Worm (Caenorhabditis elegans) whole organism, young adult: Measurements from ENCODE around the gene ZK822.9.
A peak's percentile ranks its signal among the peaks of the same experiment; 100 is the strongest.

Experiments used
- F23B12.7 ChIP-seq: sonication (generic microtip); optimal IDR thresholded peaks from 2 replicates; lab custom pipeline; 2017; ENCODE audit warnings: missing genetic modification characterization, mild to moderate bottlenecking, missing compliant biosample characterization, antibody characterized with exemption, moderate library complexity; ENCODE audit not compliant: insufficient read depth
- F33H1.4 ChIP-seq: fragments of 200-800 bp; sonication (Bioruptor generic); IDR thresholded peaks from 2 replicates; pipeline ENCODE4 v1.3.6; 2022; ENCODE audit warnings: missing genetic modification reagents, missing genetic modification characterization, missing compliant biosample characterization
- F39B2.1 ChIP-seq: fragments of 200-800 bp; sonication (Bioruptor generic); IDR thresholded peaks from 2 replicates; pipeline ENCODE4 v1.3.6; 2022; ENCODE audit warnings: missing genetic modification reagents, missing genetic modification characterization, missing compliant biosample characterization
- F55B11.4 ChIP-seq: sonication (generic microtip); optimal IDR thresholded peaks from 2 replicates; lab custom pipeline; 2016; ENCODE audit warnings: missing compliant biosample characterization, missing genetic modification characterization, borderline replicate concordance; ENCODE audit not compliant: insufficient read depth
- K12H6.12 ChIP-seq: fragments of 200-800 bp; sonication (Bioruptor generic); optimal IDR thresholded peaks from 2 replicates; lab custom pipeline; 2018; ENCODE audit warnings: mild to moderate bottlenecking, missing genetic modification characterization, missing compliant biosample characterization
- Y56A3A.18 ChIP-seq: fragments of 200-800 bp; sonication (Bioruptor generic); IDR thresholded peaks from 2 replicates; pipeline ENCODE4 v1.3.6; 2022; ENCODE audit warnings: missing genetic modification reagents, missing genetic modification characterization, missing compliant biosample characterization
- Y95B8A.8 ChIP-seq: fragments of 200-800 bp; sonication (Bioruptor generic); IDR thresholded peaks from 2 replicates; pipeline ENCODE4 v1.3.6; 2022; ENCODE audit warnings: missing genetic modification reagents, missing genetic modification characterization, missing compliant biosample characterization
- ZK185.1 ChIP-seq: sonication (generic microtip); optimal IDR thresholded peaks from 2 replicates; lab custom pipeline; 2016; ENCODE audit warnings: mild to moderate bottlenecking, missing genetic modification characterization, missing compliant biosample characterization; ENCODE audit not compliant: poor library complexity, severe bottlenecking
- aptf-2 ChIP-seq: fragments of 200-800 bp; sonication (Bioruptor generic); conservative IDR thresholded peaks from 2 replicates; pipeline ENCODE4 v1.3.6; 2022; ENCODE audit warnings: missing genetic modification reagents, missing genetic modification characterization, missing compliant biosample characterization
- aptf-3 ChIP-seq: fragments of 200-800 bp; sonication (Bioruptor generic); IDR thresholded peaks from 2 replicates; pipeline ENCODE4 v1.3.6; 2022; ENCODE audit warnings: missing genetic modification characterization, missing compliant biosample characterization
- cebp-2 ChIP-seq: fragments of 200-800 bp; sonication (Bioruptor generic); IDR thresholded peaks from 2 replicates; pipeline ENCODE4 v1.3.6; 2022; ENCODE audit warnings: missing genetic modification characterization, missing compliant biosample characterization
- ceh-27 ChIP-seq: fragments of 200-800 bp; sonication (Bioruptor generic); optimal IDR thresholded peaks from 2 replicates; lab custom pipeline; 2018; ENCODE audit warnings: mild to moderate bottlenecking, missing genetic modification characterization, moderate library complexity, missing compliant biosample characterization
- ceh-40 ChIP-seq: fragments of 200-800 bp; sonication (Bioruptor generic); IDR thresholded peaks from 2 replicates; pipeline ENCODE4 v1.3.6; 2022; ENCODE audit warnings: missing genetic modification characterization, missing compliant biosample characterization
- ceh-58 ChIP-seq: fragments of 200-800 bp; sonication (Bioruptor generic); IDR thresholded peaks from 2 replicates; pipeline ENCODE4 v1.3.6; 2022; ENCODE audit warnings: missing genetic modification characterization, missing compliant biosample characterization
- efl-1 ChIP-seq: fragments of 150-350 bp; optimal IDR thresholded peaks from 2 replicates; lab custom pipeline; 2014; ENCODE audit warnings: missing biosample characterization, missing genetic modification reagents, missing genetic modification characterization
- egl-18 ChIP-seq: fragments of 200-800 bp; sonication (Bioruptor generic); IDR thresholded peaks from 2 replicates; pipeline ENCODE4 v1.3.6; 2022; ENCODE audit warnings: missing genetic modification reagents, missing genetic modification characterization, missing compliant biosample characterization
- egrh-3 ChIP-seq: fragments of 200-800 bp; sonication (Bioruptor generic); IDR thresholded peaks from 2 replicates; pipeline ENCODE4 v1.3.6; 2022; ENCODE audit warnings: missing genetic modification reagents, missing genetic modification characterization, missing compliant biosample characterization
- fkh-3 ChIP-seq: sonication (generic microtip); optimal IDR thresholded peaks from 2 replicates; lab custom pipeline; 2016; ENCODE audit warnings: mild to moderate bottlenecking, missing genetic modification characterization, missing compliant biosample characterization
- him-1 ChIP-seq: sonication (generic microtip); optimal IDR thresholded peaks from 2 replicates; lab custom pipeline; 2016; ENCODE audit warnings: missing genotype, missing genetic modification reagents, missing genetic modification characterization, missing compliant biosample characterization
- hlh-12 ChIP-seq: sonication (generic microtip); optimal IDR thresholded peaks from 2 replicates; lab custom pipeline; 2016; ENCODE audit warnings: missing genetic modification characterization, missing compliant biosample characterization
- hlh-26 ChIP-seq: fragments of 200-800 bp; sonication (Bioruptor generic); conservative IDR thresholded peaks from 2 replicates; pipeline ENCODE4 v1.3.6; 2022; ENCODE audit warnings: missing genetic modification reagents, missing genetic modification characterization, missing compliant biosample characterization
- hmg-1.2 ChIP-seq: fragments of 200-800 bp; sonication (Bioruptor generic); IDR thresholded peaks from 2 replicates; pipeline ENCODE4 v1.3.6; 2022; ENCODE audit warnings: missing genetic modification reagents, missing genetic modification characterization, missing compliant biosample characterization
- hrde-1 ChIP-seq: sonication (generic microtip); optimal IDR thresholded peaks from 2 replicates; lab custom pipeline; 2016; ENCODE audit warnings: missing genetic modification characterization, mild to moderate bottlenecking, missing compliant biosample characterization, moderate library complexity, missing genotype, missing genetic modification reagents, borderline replicate concordance
- lir-1 ChIP-seq: fragments of 200-800 bp; sonication (Bioruptor generic); conservative IDR thresholded peaks from 2 replicates; pipeline ENCODE4 v1.3.6; 2022; ENCODE audit warnings: missing genetic modification reagents, missing genetic modification characterization, missing compliant biosample characterization
- madf-10 ChIP-seq: sonication (generic microtip); optimal IDR thresholded peaks from 2 replicates; lab custom pipeline; 2016; ENCODE audit warnings: mild to moderate bottlenecking, missing genetic modification characterization, missing compliant biosample characterization
- madf-3 ChIP-seq: fragments of 200-800 bp; sonication (Bioruptor generic); IDR thresholded peaks from 2 replicates; pipeline ENCODE4 v1.3.6; 2022; ENCODE audit warnings: missing genetic modification reagents, missing genetic modification characterization, missing compliant biosample characterization
- mcd-1 ChIP-seq: fragments of 200-800 bp; sonication (Bioruptor generic); IDR thresholded peaks from 2 replicates; pipeline ENCODE4 v1.3.6; 2022; ENCODE audit warnings: missing genetic modification reagents, missing genetic modification characterization, missing compliant biosample characterization
- mes-4 ChIP-seq: sonication (generic microtip); optimal IDR thresholded peaks from 2 replicates; lab custom pipeline; 2016; ENCODE audit warnings: missing genotype, missing genetic modification characterization, missing compliant biosample characterization
- nfya-1 ChIP-seq: sonication (generic microtip); optimal IDR thresholded peaks from 2 replicates; lab custom pipeline; 2017; ENCODE audit warnings: antibody characterized with exemption, missing compliant biosample characterization, missing genetic modification characterization, borderline replicate concordance; ENCODE audit not compliant: insufficient read depth
- nfya-2 ChIP-seq: fragments of 200-800 bp; sonication (Bioruptor generic); IDR thresholded peaks from 2 replicates; pipeline ENCODE4 v1.3.6; 2022; ENCODE audit warnings: missing genetic modification reagents, missing genetic modification characterization, missing compliant biosample characterization
- nfyb-1 ChIP-seq: fragments of 200-800 bp; sonication (Bioruptor generic); IDR thresholded peaks from 2 replicates; pipeline ENCODE4 v1.3.6; 2022; ENCODE audit warnings: missing genetic modification reagents, missing genetic modification characterization, missing compliant biosample characterization
- nhr-179 ChIP-seq: sonication (generic microtip); optimal IDR thresholded peaks from 2 replicates; lab custom pipeline; 2016; ENCODE audit warnings: mild to moderate bottlenecking, missing genetic modification characterization, missing compliant biosample characterization
- repo-1 ChIP-seq: sonication (generic microtip); optimal IDR thresholded peaks from 2 replicates; lab custom pipeline; 2017; ENCODE audit warnings: mild to moderate bottlenecking, missing genetic modification characterization, missing compliant biosample characterization
- sdz-38 ChIP-seq: sonication (generic microtip); optimal IDR thresholded peaks from 2 replicates; lab custom pipeline; 2016; ENCODE audit warnings: missing genotype, missing genetic modification characterization, missing compliant biosample characterization
- snpc-1.3 ChIP-seq: sonication (generic microtip); optimal IDR thresholded peaks from 2 replicates; lab custom pipeline; 2017; ENCODE audit warnings: missing genetic modification characterization, mild to moderate bottlenecking, missing compliant biosample characterization, antibody characterized with exemption, moderate library complexity, missing genotype, missing genetic modification reagents; ENCODE audit not compliant: insufficient read depth
- snpc-3.4 ChIP-seq: sonication (generic microtip); optimal IDR thresholded peaks from 2 replicates; lab custom pipeline; 2017; ENCODE audit warnings: missing genetic modification characterization, mild to moderate bottlenecking, missing compliant biosample characterization, antibody characterized with exemption, moderate library complexity, missing genotype, missing genetic modification reagents
- snpc-4 ChIP-seq, 5 experiments: fragments of 150-350 bp in 1 of 5; sonication (generic microtip) in 4 of 5; optimal IDR thresholded peaks; 2 replicates each; lab custom pipeline; 2014 to 2018; ENCODE audit warnings: missing genetic modification characterization in 5 of 5, missing biosample characterization in 3 of 5, antibody characterized with exemption in 2 of 5, mild to moderate bottlenecking in 2 of 5, missing compliant biosample characterization in 2 of 5, missing genotype in 2 of 5, moderate library complexity in 2 of 5, missing genetic modification reagents in 1 of 5
- tlf-1 ChIP-seq: fragments of 200-800 bp; sonication (Bioruptor generic); optimal IDR thresholded peaks from 2 replicates; lab custom pipeline; 2018; ENCODE audit warnings: mild to moderate bottlenecking, missing genetic modification characterization, missing compliant biosample characterization
- unc-130 ChIP-seq: sonication (generic microtip); optimal IDR thresholded peaks from 2 replicates; lab custom pipeline; 2016; ENCODE audit warnings: missing genetic modification reagents, missing genetic modification characterization, missing compliant biosample characterization
- unc-62 ChIP-seq: fragments of 150-350 bp; optimal IDR thresholded peaks from 2 replicates; lab custom pipeline; 2014; ENCODE audit warnings: missing biosample characterization, missing genetic modification reagents, missing genetic modification characterization
- zfh-2 ChIP-seq: fragments of 200-800 bp; sonication (Bioruptor generic); conservative IDR thresholded peaks from 2 replicates; pipeline ENCODE4 v1.3.6; 2022; ENCODE audit warnings: missing genetic modification reagents, missing genetic modification characterization, missing compliant biosample characterization
- zim-3 ChIP-seq: sonication (generic microtip); optimal IDR thresholded peaks from 2 replicates; lab custom pipeline; 2017; ENCODE audit warnings: mild to moderate bottlenecking, missing genetic modification characterization, moderate library complexity, missing compliant biosample characterization
- ztf-6 ChIP-seq: fragments of 200-800 bp; sonication (Bioruptor generic); IDR thresholded peaks from 2 replicates; pipeline ENCODE4 v1.3.6; 2022; ENCODE audit warnings: missing genetic modification reagents, missing genetic modification characterization, missing compliant biosample characterization

Gene ZK822.9

ce11 chrIV:11868452-11868851 lies 47.3 kb upstream of the ZK822.9 start:
- no peak for TF ChIP-seq cebp-2 (GFP tag; lab: Robert Waterston, UW)
- no peak for TF ChIP-seq ceh-58
- TF ChIP-seq nhr-179 = no peak
- TF ChIP-seq unc-62 (GFP tag; lab: Kevin White, UChicago) = no peak
- no peak for TF ChIP-seq tlf-1 (GFP tag; lab: Kevin White, UChicago)
- no peak for TF ChIP-seq snpc-1.3 (tag; lab: Kevin White, UChicago)
- TF ChIP-seq hlh-12 (tag; lab: Kevin White, UChicago) = no peak

ce11 chrIV:11871083-11871482 lies 44.7 kb upstream of the ZK822.9 start:
- TF ChIP-seq efl-1 (GFP tag; lab: Kevin White, UChicago) (no peak), hmg-1.2 (GFP tag; lab: Robert Waterston, UW) (peak; percentile 37; the same call in 1 of the 2 replicates), ZK185.1 (tag; lab: Kevin White, UChicago) (no peak), mcd-1 (GFP tag; lab: Robert Waterston, UW) (peak; percentile 31; the same call in 1 of the 2 replicates), Y56A3A.18 (GFP tag; lab: Robert Waterston, UW) (no peak), ceh-27 (GFP tag; lab: Kevin White, UChicago) (peak; percentile 1), lir-1 (GFP tag; lab: Robert Waterston, UW) (no peak), egl-18 (GFP tag; lab: Robert Waterston, UW) (no peak), hrde-1 (no peak), zfh-2 (peak; percentile 65), mes-4 (tag; lab: Kevin White, UChicago) (no peak), zim-3 (tag; lab: Kevin White, UChicago) (no peak), cebp-2 (GFP tag; lab: Robert Waterston, UW) (no peak), snpc-4 (GFP tag; optimal IDR thresholded peaks at IDR 0.05; lab: Kevin White, UChicago) (no peak), snpc-4 (tag; optimal IDR thresholded peaks at IDR 0.05; lab: Kevin White, UChicago) (no peak), K12H6.12 (tag; lab: Kevin White, UChicago) (peak; percentile 9), F55B11.4 (tag; lab: Kevin White, UChicago) (no peak), ceh-40 (GFP tag; lab: Robert Waterston, UW) (no peak), egrh-3 (GFP tag; lab: Robert Waterston, UW) (0 out of 2 replicates have a peak, but pooled peaks have one; percentile 10), ztf-6 (GFP tag; lab: Robert Waterston, UW) (no peak), madf-10 (tag; lab: Kevin White, UChicago) (peak; percentile 39), F39B2.1 (GFP tag; lab: Robert Waterston, UW) (no peak), repo-1 (no peak)

- TF ChIP-seq nfyb-1 (GFP tag; lab: Robert Waterston, UW) = no peak
- no peak for TF ChIP-seq Y95B8A.8 (GFP tag; lab: Robert Waterston, UW)
- TF ChIP-seq sdz-38 (tag; lab: Kevin White, UChicago) = no peak
Observed at ce11 chrIV:11871898-11872297, 43.8 kb upstream of the ZK822.9 start.

- TF ChIP-seq F33H1.4 (GFP tag; lab: Robert Waterston, UW) (no peak), mes-4 (tag; lab: Kevin White, UChicago) (no peak), nfya-2 (GFP tag; lab: Robert Waterston, UW) (no peak), him-1 (no peak), unc-130 (GFP tag; lab: Kevin White, UChicago) (no peak), Y95B8A.8 (GFP tag; lab: Robert Waterston, UW) (no peak), fkh-3 (tag; lab: Kevin White, UChicago) (no peak), nfya-1 (tag; lab: Kevin White, UChicago) (no peak), tlf-1 (GFP tag; lab: Kevin White, UChicago) (no peak), hlh-26 (GFP tag; lab: Robert Waterston, UW) (no peak), aptf-3 (GFP tag; lab: Robert Waterston, UW) (no peak), F55B11.4 (tag; lab: Kevin White, UChicago) (no peak), snpc-3.4 (tag; lab: Kevin White, UChicago) (no peak), madf-3 (no peak), snpc-1.3 (tag; lab: Kevin White, UChicago) (no peak), aptf-2 (GFP tag; lab: Robert Waterston, UW) (no peak), cebp-2 (GFP tag; lab: Robert Waterston, UW) (no peak), F23B12.7 (tag; lab: Kevin White, UChicago) (no peak)
Observed at ce11 chrIV:11877674-11878073, 38.1 kb upstream of the ZK822.9 start, which contains the start of gene pph-2. Gene pph-2, minus strand, starts transcription at chrIV:11877774.
